Fruit fly (Drosophila melanogaster) whole organism, embryonic: ENCODE data around the gene RpL36.

Experiments used
- ATbp ChIP-seq: fragments of 200-800 bp; sonication (Bioruptor generic); optimal IDR thresholded peaks from 2 replicates; lab custom pipeline; 2017; ENCODE audit warnings: missing biosample characterization, mild to moderate bottlenecking, missing genetic modification characterization, missing genetic modification reagents
- Adf1 ChIP-seq: fragments of 200-800 bp; sonication (Bioruptor generic); IDR thresholded peaks from 2 replicates; pipeline ENCODE4 v1.3.6; 2022; ENCODE audit warnings: missing biosample characterization, missing genetic modification characterization
- Antp ChIP-seq: fragments of 200-800 bp; sonication (Bioruptor generic); optimal IDR thresholded peaks from 3 replicates; lab custom pipeline; 2016; ENCODE audit warnings: missing biosample characterization, missing genetic modification characterization
- Atf6 ChIP-seq: fragments of 200-800 bp; sonication (Bioruptor generic); IDR thresholded peaks from 2 replicates; pipeline ENCODE4 v1.3.6; 2022; ENCODE audit warnings: missing biosample characterization, missing genetic modification characterization
- CG10321 ChIP-seq: fragments of 200-800 bp; sonication (Bioruptor generic); IDR thresholded peaks from 2 replicates; pipeline ENCODE4 v1.3.6; 2022; ENCODE audit warnings: missing biosample characterization, missing genetic modification characterization
- CG11723 ChIP-seq: fragments of 200-800 bp; sonication (Bioruptor generic); optimal IDR thresholded peaks from 2 replicates; lab custom pipeline; 2017; ENCODE audit warnings: missing biosample characterization, mild to moderate bottlenecking, missing genetic modification characterization
- CG12104 ChIP-seq: fragments of 200-800 bp; sonication (Bioruptor generic); optimal IDR thresholded peaks from 3 replicates; lab custom pipeline; 2016; ENCODE audit warnings: missing biosample characterization, missing genetic modification characterization
- CG12236 ChIP-seq: fragments of 200-800 bp; sonication (Bioruptor generic); optimal IDR thresholded peaks from 2 replicates; lab custom pipeline; 2016; ENCODE audit warnings: missing biosample characterization, missing genetic modification characterization
- CG12299 ChIP-seq: fragments of 200-800 bp; sonication (Bioruptor generic); optimal IDR thresholded peaks from 2 replicates; lab custom pipeline; 2018; ENCODE audit warnings: missing biosample characterization, mild to moderate bottlenecking, missing genetic modification characterization
- CG16815 ChIP-seq: fragments of 200-800 bp; sonication (Bioruptor generic); optimal IDR thresholded peaks from 3 replicates; lab custom pipeline; 2017; ENCODE audit warnings: missing biosample characterization, mild to moderate bottlenecking, missing genetic modification characterization
- CG1832 ChIP-seq: fragments of 200-800 bp; sonication (Bioruptor generic); optimal IDR thresholded peaks from 2 replicates; lab custom pipeline; 2017; ENCODE audit warnings: missing biosample characterization, mild to moderate bottlenecking, missing genetic modification characterization, inconsistent platforms
- CG30403 ChIP-seq: fragments of 200-800 bp; sonication (Bioruptor generic); optimal IDR thresholded peaks from 3 replicates; lab custom pipeline; 2016; ENCODE audit warnings: missing biosample characterization, missing genetic modification characterization
- CG3838 ChIP-seq: fragments of 200-800 bp; sonication (Bioruptor generic); optimal IDR thresholded peaks from 3 replicates; lab custom pipeline; 2016; ENCODE audit warnings: missing biosample characterization, missing genetic modification characterization
- CG6254 ChIP-seq: fragments of 200-800 bp; sonication (Bioruptor generic); optimal IDR thresholded peaks from 3 replicates; lab custom pipeline; 2017; ENCODE audit warnings: mild to moderate bottlenecking, missing biosample characterization, missing genetic modification reagents, missing genetic modification characterization
- CG8478 ChIP-seq: fragments of >200 bp; optimal IDR thresholded peaks from 2 replicates; lab custom pipeline; 2018
- CG8944 ChIP-seq: fragments of 200-800 bp; sonication (Bioruptor generic); optimal IDR thresholded peaks from 3 replicates; lab custom pipeline; 2016; ENCODE audit warnings: missing biosample characterization, missing genetic modification characterization
- CG9876 ChIP-seq: fragments of 200-800 bp; sonication (Bioruptor generic); optimal IDR thresholded peaks from 2 replicates; lab custom pipeline; 2016; ENCODE audit warnings: missing biosample characterization, missing genetic modification characterization
- D ChIP-seq, 2 experiments: fragments of 200-800 bp in 1 of 2; fragments of >200 bp in 1 of 2; sonication (Bioruptor generic) in 1 of 2; optimal IDR thresholded peaks; 2 replicates in 1 of 2; 3 replicates in 1 of 2; lab custom pipeline; 2017; ENCODE audit warnings: mild to moderate bottlenecking in 1 of 2, missing biosample characterization in 1 of 2, missing genetic modification characterization in 1 of 2, missing genetic modification reagents in 1 of 2
- Deaf1 ChIP-seq: fragments of 200-800 bp; optimal IDR thresholded peaks from 3 replicates; lab custom pipeline; 2019; ENCODE audit warnings: missing biosample characterization, mild to moderate bottlenecking, missing genetic modification characterization, moderate library complexity
- Eip74EF ChIP-seq, 2 experiments: fragments of 200-800 bp in 1 of 2; fragments of >200 bp in 1 of 2; sonication (Bioruptor generic) in 1 of 2; optimal IDR thresholded peaks; 2 replicates each; lab custom pipeline; 2017 to 2019; ENCODE audit warnings: missing biosample characterization in 2 of 2, missing genetic modification characterization in 2 of 2, mild to moderate bottlenecking in 1 of 2, moderate library complexity in 1 of 2
- HmgD ChIP-seq: fragments of 200-800 bp; sonication (Bioruptor generic); optimal IDR thresholded peaks from 3 replicates; lab custom pipeline; 2016; ENCODE audit warnings: missing biosample characterization, missing genetic modification characterization
- Hr51 ChIP-seq, 2 experiments: fragments of 200-800 bp; sonication (Bioruptor generic); optimal IDR thresholded peaks; 2 replicates in 1 of 2; 3 replicates in 1 of 2; lab custom pipeline; 2016 to 2018; ENCODE audit warnings: missing biosample characterization in 2 of 2, missing genetic modification characterization in 2 of 2, mild to moderate bottlenecking in 1 of 2, moderate library complexity in 1 of 2
- Kr ChIP-seq: fragments of 200-800 bp; sonication (Bioruptor generic); optimal IDR thresholded peaks from 2 replicates; lab custom pipeline; 2017; ENCODE audit warnings: missing biosample characterization, mild to moderate bottlenecking, missing genetic modification characterization
- Nf-YA ChIP-seq: fragments of 200-800 bp; sonication (Bioruptor generic); IDR thresholded peaks from 2 replicates; pipeline ENCODE4 v1.3.6; 2022; ENCODE audit warnings: missing biosample characterization, missing genetic modification characterization
- Nf-YB ChIP-seq: fragments of 200-800 bp; sonication (Bioruptor generic); optimal IDR thresholded peaks from 3 replicates; lab custom pipeline; 2019; ENCODE audit warnings: missing biosample characterization, mild to moderate bottlenecking, missing genetic modification characterization, moderate library complexity
- Nf-YC ChIP-seq: fragments of 200-800 bp; optimal IDR thresholded peaks from 3 replicates; lab custom pipeline; 2019; ENCODE audit warnings: missing biosample characterization, mild to moderate bottlenecking, missing genetic modification characterization, moderate library complexity
- TFAM ChIP-seq: fragments of 200-800 bp; sonication (Bioruptor generic); optimal IDR thresholded peaks from 2 replicates; lab custom pipeline; 2017; ENCODE audit warnings: missing biosample characterization, missing genetic modification characterization, inconsistent platforms
- Trl ChIP-seq, 3 experiments: fragments of >200 bp in 2 of 3; fragments of 200-800 bp in 1 of 3; sonication (Bioruptor generic) in 1 of 3; optimal IDR thresholded peaks; 2 replicates in 1 of 3; 3 replicates in 2 of 3; lab custom pipeline; 2016 to 2017; ENCODE audit warnings: missing biosample characterization in 1 of 3, missing genetic modification characterization in 1 of 3
- abd-A ChIP-seq: fragments of 200-800 bp; sonication (Bioruptor generic); optimal IDR thresholded peaks from 3 replicates; lab custom pipeline; 2019; ENCODE audit warnings: missing biosample characterization, mild to moderate bottlenecking, missing genetic modification characterization, moderate library complexity
- al ChIP-seq: fragments of 200-800 bp; sonication (Bioruptor generic); IDR thresholded peaks from 2 replicates; pipeline ENCODE4 v1.3.6; 2022; ENCODE audit warnings: missing biosample characterization, missing genetic modification characterization
- bbx ChIP-seq: fragments of 200-800 bp; sonication (Bioruptor generic); IDR thresholded peaks from 2 replicates; pipeline ENCODE4 v1.3.6; 2022; ENCODE audit warnings: missing biosample characterization, missing genetic modification characterization; ENCODE audit not compliant: partially characterized antibody
- cg ChIP-seq: fragments of 200-800 bp; sonication (Bioruptor generic); optimal IDR thresholded peaks from 3 replicates; lab custom pipeline; 2019; ENCODE audit warnings: missing biosample characterization, mild to moderate bottlenecking, missing genetic modification characterization, moderate library complexity
- crol ChIP-seq: fragments of 200-800 bp; sonication (Bioruptor generic); IDR thresholded peaks from 2 replicates; pipeline ENCODE4 v1.3.6; 2022; ENCODE audit warnings: missing biosample characterization, missing genetic modification characterization
- dm ChIP-seq: fragments of 200-800 bp; sonication (Bioruptor generic); optimal IDR thresholded peaks from 3 replicates; lab custom pipeline; 2016; ENCODE audit warnings: missing biosample characterization, missing genetic modification characterization
- ewg ChIP-seq: fragments of 200-800 bp; sonication (Bioruptor generic); optimal IDR thresholded peaks from 3 replicates; lab custom pipeline; 2017; ENCODE audit warnings: mild to moderate bottlenecking, missing biosample characterization, missing genetic modification reagents, missing genetic modification characterization
- fru ChIP-seq: fragments of >200 bp; optimal IDR thresholded peaks from 2 replicates; lab custom pipeline; 2017
- pnt ChIP-seq: fragments of 200-800 bp; sonication (Bioruptor generic); optimal IDR thresholded peaks from 3 replicates; lab custom pipeline; 2016; ENCODE audit warnings: missing biosample characterization, missing genetic modification characterization
- pros ChIP-seq: fragments of 200-800 bp; sonication (Bioruptor generic); optimal IDR thresholded peaks from 3 replicates; lab custom pipeline; 2019; ENCODE audit warnings: missing biosample characterization, mild to moderate bottlenecking, missing genetic modification characterization, moderate library complexity
- scrt ChIP-seq: fragments of 200-800 bp; sonication (Bioruptor generic); optimal IDR thresholded peaks from 2 replicates; lab custom pipeline; 2018; ENCODE audit warnings: missing biosample characterization, mild to moderate bottlenecking, missing genetic modification characterization, moderate library complexity
- seq ChIP-seq: fragments of 200-800 bp; sonication (Bioruptor generic); IDR thresholded peaks from 2 replicates; pipeline ENCODE4 v1.3.6; 2022; ENCODE audit warnings: missing biosample characterization, missing genetic modification characterization
- slbo ChIP-seq: fragments of 200-800 bp; sonication (Bioruptor generic); IDR thresholded peaks from 2 replicates; pipeline ENCODE4 v1.3.6; 2022; ENCODE audit warnings: missing biosample characterization, missing genetic modification characterization
- stwl ChIP-seq: fragments of 200-800 bp; sonication (Bioruptor generic); optimal IDR thresholded peaks from 3 replicates; lab custom pipeline; 2018; ENCODE audit warnings: missing biosample characterization, mild to moderate bottlenecking, missing genetic modification characterization, moderate library complexity
- tll ChIP-seq, 2 experiments: fragments of 200-800 bp in 1 of 2; fragments of >200 bp in 1 of 2; sonication (Bioruptor generic) in 1 of 2; optimal IDR thresholded peaks; 2 replicates each; lab custom pipeline; 2017 to 2019; ENCODE audit warnings: missing biosample characterization in 2 of 2, missing genetic modification characterization in 2 of 2, mild to moderate bottlenecking in 1 of 2, moderate library complexity in 1 of 2
- twi ChIP-seq: fragments of 200-800 bp; optimal IDR thresholded peaks from 2 replicates; lab custom pipeline; 2019; ENCODE audit warnings: missing biosample characterization, mild to moderate bottlenecking, missing genetic modification characterization, moderate library complexity
- vnd ChIP-seq: fragments of 200-800 bp; sonication (Bioruptor generic); IDR thresholded peaks from 3 replicates; pipeline ENCODE4 v1.3.6; 2022; ENCODE audit warnings: missing biosample characterization, missing genetic modification characterization; ENCODE audit not compliant: partially characterized antibody
- z ChIP-seq: fragments of 200-800 bp; sonication (Bioruptor generic); IDR thresholded peaks from 3 replicates; pipeline ENCODE4 v1.3.6; 2022; ENCODE audit warnings: missing biosample characterization, missing genetic modification characterization
- zen ChIP-seq: fragments of 200-800 bp; sonication (Bioruptor generic); optimal IDR thresholded peaks from 3 replicates; lab custom pipeline; 2018; ENCODE audit warnings: missing biosample characterization, mild to moderate bottlenecking, missing genetic modification characterization, moderate library complexity

RpL36 gene

dm6 chrX:590479-590878 is 38.8 kb downstream of the RpL36 start:
- TF ChIP-seq Atf6 (GFP tag; lab: Robert Waterston, UW), result no peak
- no peak for TF ChIP-seq CG8944 (GFP tag; lab: Kevin White, UChicago)
- TF ChIP-seq pros (GFP tag; lab: Kevin White, UChicago), result peak; percentile 86
- peak; percentile 61 for TF ChIP-seq z (GFP tag; lab: Robert Waterston, UW)
- peak; percentile 86 for TF ChIP-seq CG1832 (GFP tag; lab: Kevin White, UChicago)
- TF ChIP-seq CG8478 (lab: Kevin White, UChicago), result peak; percentile 84
- TF ChIP-seq dm (GFP tag; lab: Kevin White, UChicago), result no peak
- no peak for TF ChIP-seq CG9876 (GFP tag; lab: Kevin White, UChicago)
- TF ChIP-seq D (optimal IDR thresholded peaks at IDR 0.05; lab: Kevin White, UChicago), result peak; percentile 97
- peak; percentile 38 for TF ChIP-seq D (GFP tag; optimal IDR thresholded peaks at IDR 0.05; lab: Kevin White, UChicago)
- no peak for TF ChIP-seq CG11723
- peak; percentile 98 for TF ChIP-seq Nf-YB (GFP tag; lab: Kevin White, UChicago)
- peak; percentile 92 for TF ChIP-seq CG10321 (GFP tag; lab: Robert Waterston, UW)
- peak; percentile 98 for TF ChIP-seq Nf-YC (tag; lab: Kevin White, UChicago)
- TF ChIP-seq twi (tag; lab: Kevin White, UChicago), result peak; percentile 13
- no peak for TF ChIP-seq Kr (GFP tag; lab: Kevin White, UChicago)
- TF ChIP-seq seq (GFP tag; lab: Robert Waterston, UW), result peak; percentile 74; the same call in 1 of the 2 replicates
- peak; percentile 93 for TF ChIP-seq cg (GFP tag; lab: Kevin White, UChicago)
- no peak for TF ChIP-seq CG16815 (GFP tag; lab: Kevin White, UChicago)
- TF ChIP-seq zen, result peak; percentile 20
- peak in 1 of 2 experiments; percentile 50 for TF ChIP-seq Trl (optimal IDR thresholded peaks at IDR 0.05; lab: Kevin White, UChicago)
- no peak for TF ChIP-seq Trl (GFP tag; optimal IDR thresholded peaks at IDR 0.05; lab: Kevin White, UChicago)
- peak in 1 of 2 experiments; percentile 11 for TF ChIP-seq tll (GFP tag; optimal IDR thresholded peaks at IDR 0.05; lab: Kevin White, UChicago)
- TF ChIP-seq scrt (GFP tag; lab: Kevin White, UChicago), result peak; percentile 82
- peak; percentile 58; the same call in 1 of the 2 replicates for TF ChIP-seq Adf1 (GFP tag; lab: Robert Waterston, UW)
- no peak for TF ChIP-seq TFAM (GFP tag; lab: Kevin White, UChicago)
- no peak for TF ChIP-seq al (GFP tag; lab: Robert Waterston, UW)
- no peak for TF ChIP-seq Hr51 (GFP tag; optimal IDR thresholded peaks at IDR 0.05; lab: Kevin White, UChicago)
- TF ChIP-seq Deaf1 (tag; lab: Kevin White, UChicago), result peak; percentile 60
- peak; percentile 82 for TF ChIP-seq vnd (GFP tag; lab: Robert Waterston, UW)
- TF ChIP-seq bbx, result no peak
- peak; percentile 69 for TF ChIP-seq Nf-YA (GFP tag; lab: Robert Waterston, UW)
- no peak for TF ChIP-seq HmgD (GFP tag; lab: Kevin White, UChicago)
- no peak for TF ChIP-seq pnt
- no peak for TF ChIP-seq CG30403
- TF ChIP-seq ewg (GFP tag; lab: Kevin White, UChicago), result peak; percentile 36
- TF ChIP-seq, all 482 proteins: peak for 20

- TF ChIP-seq ewg (GFP tag; lab: Kevin White, UChicago) (peak; percentile 90), CG12236 (GFP tag; lab: Kevin White, UChicago) (no peak), Deaf1 (tag; lab: Kevin White, UChicago) (peak; percentile 24), CG12104 (GFP tag; lab: Kevin White, UChicago) (no peak), cg (GFP tag; lab: Kevin White, UChicago) (peak; percentile 54), ATbp (GFP tag; lab: Kevin White, UChicago) (no peak), CG12299 (tag; lab: Kevin White, UChicago) (no peak), stwl (no peak), Eip74EF (GFP tag; optimal IDR thresholded peaks at IDR 0.05; lab: Kevin White, UChicago) (no peak), fru (lab: Kevin White, UChicago) (no peak), slbo (GFP tag; lab: Robert Waterston, UW) (no peak), crol (GFP tag; lab: Robert Waterston, UW) (peak; percentile 36; the same call in 1 of the 2 replicates), CG6254 (GFP tag; lab: Kevin White, UChicago) (no peak), Nf-YC (tag; lab: Kevin White, UChicago) (peak; percentile 98), Adf1 (GFP tag; lab: Robert Waterston, UW) (peak; percentile 92), CG3838 (GFP tag; lab: Kevin White, UChicago) (no peak), CG10321 (GFP tag; lab: Robert Waterston, UW) (peak; percentile 85), Nf-YA (GFP tag; lab: Robert Waterston, UW) (peak; percentile 70), Nf-YB (GFP tag; lab: Kevin White, UChicago) (peak; percentile 98), abd-A (tag; lab: Kevin White, UChicago) (peak; percentile 25), Antp (GFP tag; lab: Kevin White, UChicago) (no peak), twi (tag; lab: Kevin White, UChicago) (peak; percentile 13), CG1832 (GFP tag; lab: Kevin White, UChicago) (peak; percentile 74)
Measured at dm6 chrX:588941-589340, 40.3 kb downstream of the RpL36 start.
